Fruit fly (Drosophila melanogaster) whole organism, embryonic: ENCODE results near the gene RpS7.
A peak's percentile ranks its signal among the peaks of the same experiment; 100 is the strongest.

Source experiments
- Adf1 ChIP-seq: fragments of 200-800 bp; sonication (Bioruptor generic); IDR thresholded peaks from 2 replicates; pipeline ENCODE4 v1.3.6; 2022; ENCODE audit warnings: missing biosample characterization, missing genetic modification characterization
- Atf6 ChIP-seq: fragments of 200-800 bp; sonication (Bioruptor generic); IDR thresholded peaks from 2 replicates; pipeline ENCODE4 v1.3.6; 2022; ENCODE audit warnings: missing biosample characterization, missing genetic modification characterization
- CG11696 ChIP-seq: fragments of 200-800 bp; sonication (Bioruptor generic); IDR thresholded peaks from 2 replicates; pipeline ENCODE4 v1.3.6; 2022; ENCODE audit warnings: missing biosample characterization, missing genetic modification characterization
- CG12744 ChIP-seq: fragments of 200-800 bp; sonication (Bioruptor generic); optimal IDR thresholded peaks from 2 replicates; lab custom pipeline; 2016; ENCODE audit warnings: missing biosample characterization, missing genetic modification characterization
- CG12769 ChIP-seq: fragments of 200-800 bp; sonication (Bioruptor generic); optimal IDR thresholded peaks from 2 replicates; lab custom pipeline; 2019; ENCODE audit warnings: missing biosample characterization, mild to moderate bottlenecking, missing genetic modification characterization, moderate library complexity
- CG13894 ChIP-seq: fragments of 200-800 bp; sonication (Bioruptor generic); optimal IDR thresholded peaks from 3 replicates; lab custom pipeline; 2018; ENCODE audit warnings: missing biosample characterization, mild to moderate bottlenecking, missing genetic modification characterization, moderate library complexity
- CG15073 ChIP-seq: fragments of 200-800 bp; sonication (Bioruptor generic); optimal IDR thresholded peaks from 2 replicates; lab custom pipeline; 2016; ENCODE audit warnings: missing biosample characterization, missing genetic modification characterization
- CG1647 ChIP-seq: fragments of 200-800 bp; sonication (Bioruptor generic); optimal IDR thresholded peaks from 3 replicates; lab custom pipeline; 2016; ENCODE audit warnings: missing biosample characterization, missing genetic modification characterization
- CG2199 ChIP-seq: fragments of 200-800 bp; sonication (Bioruptor generic); IDR thresholded peaks from 3 replicates; pipeline ENCODE4 v1.3.6; 2022; ENCODE audit warnings: missing biosample characterization, missing genetic modification characterization
- CG31388 ChIP-seq: fragments of 200-800 bp; sonication (Bioruptor generic); optimal IDR thresholded peaks from 2 replicates; lab custom pipeline; 2016; ENCODE audit warnings: missing biosample characterization, missing genetic modification characterization
- CG32532 ChIP-seq: fragments of 200-800 bp; sonication (Bioruptor generic); IDR thresholded peaks from 2 replicates; pipeline ENCODE4 v1.3.6; 2022; ENCODE audit warnings: missing biosample characterization, missing genetic modification characterization
- CG34376 ChIP-seq: fragments of 200-800 bp; sonication (Bioruptor generic); optimal IDR thresholded peaks from 2 replicates; lab custom pipeline; 2018; ENCODE audit warnings: missing biosample characterization, mild to moderate bottlenecking, missing genetic modification characterization
- CG4360 ChIP-seq: fragments of 200-800 bp; sonication (Bioruptor generic); IDR thresholded peaks from 2 replicates; pipeline ENCODE4 v1.3.6; 2022; ENCODE audit warnings: missing biosample characterization, missing genetic modification characterization
- CG4730 ChIP-seq: fragments of 200-800 bp; sonication (Bioruptor generic); IDR thresholded peaks from 2 replicates; pipeline ENCODE4 v1.3.6; 2022; ENCODE audit warnings: missing biosample characterization, missing genetic modification characterization
- CG5180 ChIP-seq: fragments of 200-800 bp; sonication (Bioruptor generic); optimal IDR thresholded peaks from 3 replicates; lab custom pipeline; 2017; ENCODE audit warnings: missing biosample characterization, missing genetic modification characterization, mild to moderate bottlenecking, moderate library complexity, missing genetic modification reagents
- CG5245 ChIP-seq: fragments of 200-800 bp; sonication (Bioruptor generic); optimal IDR thresholded peaks from 3 replicates; lab custom pipeline; 2016; ENCODE audit warnings: missing biosample characterization, missing genetic modification characterization
- CG5953 ChIP-seq: fragments of 200-800 bp; sonication (Bioruptor generic); IDR thresholded peaks from 2 replicates; pipeline ENCODE4 v1.3.6; 2022; ENCODE audit warnings: missing biosample characterization, missing genetic modification characterization
- CG7357 ChIP-seq: fragments of 200-800 bp; sonication (Bioruptor generic); IDR thresholded peaks from 3 replicates; pipeline ENCODE4 v1.3.6; 2022; ENCODE audit warnings: missing biosample characterization, missing genetic modification characterization
- CG7963 ChIP-seq: fragments of 200-800 bp; sonication (Bioruptor generic); IDR thresholded peaks from 3 replicates; pipeline ENCODE4 v1.3.6; 2022; ENCODE audit warnings: missing biosample characterization, missing genetic modification characterization; ENCODE audit not compliant: partially characterized antibody
- CG8281 ChIP-seq: fragments of 200-800 bp; sonication (Bioruptor generic); optimal IDR thresholded peaks from 2 replicates; lab custom pipeline; 2018; ENCODE audit warnings: missing biosample characterization, mild to moderate bottlenecking, missing genetic modification characterization, moderate library complexity
- CG9876 ChIP-seq: fragments of 200-800 bp; sonication (Bioruptor generic); optimal IDR thresholded peaks from 2 replicates; lab custom pipeline; 2016; ENCODE audit warnings: missing biosample characterization, missing genetic modification characterization
- Dp ChIP-seq: fragments of 200-800 bp; sonication (Bioruptor generic); optimal IDR thresholded peaks from 2 replicates; lab custom pipeline; 2018; ENCODE audit warnings: missing biosample characterization, mild to moderate bottlenecking, missing genetic modification characterization, moderate library complexity
- GATAe ChIP-seq: fragments of 200-800 bp; sonication (Bioruptor generic); conservative IDR thresholded peaks from 2 replicates; pipeline ENCODE4 v1.3.6; 2022; ENCODE audit warnings: missing biosample characterization, missing genetic modification characterization
- HLH4C ChIP-seq: fragments of 200-800 bp; sonication (Bioruptor generic); IDR thresholded peaks from 3 replicates; pipeline ENCODE4 v1.3.6; 2022; ENCODE audit warnings: missing biosample characterization, missing genetic modification characterization; ENCODE audit not compliant: partially characterized antibody
- HmgZ ChIP-seq: fragments of 200-800 bp; sonication (Bioruptor generic); optimal IDR thresholded peaks from 2 replicates; lab custom pipeline; 2018; ENCODE audit warnings: missing biosample characterization, mild to moderate bottlenecking, missing genetic modification characterization
- Hr39 ChIP-seq: fragments of >200 bp; optimal IDR thresholded peaks from 2 replicates; lab custom pipeline; 2017
- Med ChIP-seq: fragments of 200-800 bp; sonication (Bioruptor generic); peaks from one replicate; lab custom pipeline; 2016; ENCODE audit warnings: missing biosample characterization, missing genetic modification characterization, mild to moderate bottlenecking, inconsistent platforms, moderate library complexity
- Meics ChIP-seq: fragments of 200-800 bp; sonication (Bioruptor generic); optimal IDR thresholded peaks from 2 replicates; lab custom pipeline; 2017; ENCODE audit warnings: missing biosample characterization, mild to moderate bottlenecking, missing genetic modification characterization
- Neu2 ChIP-seq: fragments of 200-800 bp; sonication (Bioruptor generic); optimal IDR thresholded peaks from 3 replicates; lab custom pipeline; 2016; ENCODE audit warnings: missing biosample characterization, missing genetic modification characterization, borderline replicate concordance
- Nf-YA ChIP-seq: fragments of 200-800 bp; sonication (Bioruptor generic); IDR thresholded peaks from 2 replicates; pipeline ENCODE4 v1.3.6; 2022; ENCODE audit warnings: missing biosample characterization, missing genetic modification characterization
- Pdp1 ChIP-seq, 2 experiments: fragments of 200-800 bp; sonication (Bioruptor generic); optimal IDR thresholded peaks; 3 replicates each; lab custom pipeline; 2016; ENCODE audit warnings: missing biosample characterization in 2 of 2, missing genetic modification characterization in 2 of 2, mild to moderate bottlenecking in 1 of 2, moderate library complexity in 1 of 2
- Trl ChIP-seq, 3 experiments: fragments of >200 bp in 2 of 3; fragments of 200-800 bp in 1 of 3; sonication (Bioruptor generic) in 1 of 3; optimal IDR thresholded peaks; 2 replicates in 1 of 3; 3 replicates in 2 of 3; lab custom pipeline; 2016 to 2017; ENCODE audit warnings: missing biosample characterization in 1 of 3, missing genetic modification characterization in 1 of 3
- Xrp1 ChIP-seq: fragments of 200-800 bp; sonication (Bioruptor generic); IDR thresholded peaks from 2 replicates; pipeline ENCODE4 v1.3.6; 2022; ENCODE audit warnings: missing biosample characterization, missing genetic modification characterization
- cg ChIP-seq: fragments of 200-800 bp; sonication (Bioruptor generic); optimal IDR thresholded peaks from 3 replicates; lab custom pipeline; 2019; ENCODE audit warnings: missing biosample characterization, mild to moderate bottlenecking, missing genetic modification characterization, moderate library complexity
- ci ChIP-seq: fragments of 200-800 bp; sonication (Bioruptor generic); IDR thresholded peaks from 3 replicates; pipeline ENCODE4 v1.3.6; 2022; ENCODE audit warnings: missing biosample characterization, missing genetic modification characterization
- croc ChIP-seq: fragments of 200-800 bp; sonication (Bioruptor generic); conservative IDR thresholded peaks from 3 replicates; pipeline ENCODE4 v1.3.6; 2022; ENCODE audit warnings: missing biosample characterization, missing genetic modification characterization
- crol ChIP-seq: fragments of 200-800 bp; sonication (Bioruptor generic); IDR thresholded peaks from 2 replicates; pipeline ENCODE4 v1.3.6; 2022; ENCODE audit warnings: missing biosample characterization, missing genetic modification characterization
- exex ChIP-seq: fragments of 200-800 bp; sonication (Bioruptor generic); optimal IDR thresholded peaks from 4 replicates; lab custom pipeline; 2018; ENCODE audit warnings: missing biosample characterization, mild to moderate bottlenecking, missing genetic modification characterization, moderate library complexity
- fu2 ChIP-seq: fragments of 200-800 bp; sonication (Bioruptor generic); optimal IDR thresholded peaks from 2 replicates; lab custom pipeline; 2016; ENCODE audit warnings: missing biosample characterization, missing genetic modification characterization
- grn ChIP-seq: fragments of 200-800 bp; sonication (Bioruptor generic); optimal IDR thresholded peaks from 3 replicates; lab custom pipeline; 2017; ENCODE audit warnings: missing biosample characterization, missing genetic modification characterization
- h ChIP-seq: fragments of >200 bp; optimal IDR thresholded peaks from 2 replicates; lab custom pipeline; 2017
- hth ChIP-seq: fragments of >200 bp; optimal IDR thresholded peaks from 2 replicates; lab custom pipeline; 2017; ENCODE audit warnings: inconsistent platforms
- pan ChIP-seq, 4 experiments: fragments of >200 bp in 3 of 4; fragments of 200-800 bp in 1 of 4; sonication (Bioruptor generic) in 1 of 4; optimal IDR thresholded peaks in 3 of 4; IDR thresholded peaks in 1 of 4; 2 replicates each; pipeline versions ENCODE4 v1.3.6 to Lab custom; 2017 to 2022; ENCODE audit warnings: missing biosample characterization in 2 of 4, missing genetic modification characterization in 2 of 4, mixed read lengths in 1 of 4
- pita ChIP-seq: fragments of 200-800 bp; sonication (Bioruptor generic); optimal IDR thresholded peaks from 2 replicates; lab custom pipeline; 2017; ENCODE audit warnings: missing biosample characterization, mild to moderate bottlenecking, missing genetic modification characterization
- rib ChIP-seq: fragments of 200-800 bp; sonication (Bioruptor generic); IDR thresholded peaks from 2 replicates; pipeline ENCODE4 v1.3.6; 2022; ENCODE audit warnings: missing biosample characterization, missing genetic modification characterization
- sc ChIP-seq, 3 experiments: fragments of >200 bp in 2 of 3; fragments of 200-800 bp in 1 of 3; sonication (Bioruptor generic) in 1 of 3; optimal IDR thresholded peaks; 2 replicates in 2 of 3; 3 replicates in 1 of 3; lab custom pipeline; 2017; ENCODE audit warnings: mild to moderate bottlenecking in 1 of 3, missing biosample characterization in 1 of 3, missing genetic modification characterization in 1 of 3, missing genetic modification reagents in 1 of 3
- schlank ChIP-seq: fragments of 200-800 bp; sonication (Bioruptor generic); optimal IDR thresholded peaks from 2 replicates; lab custom pipeline; 2018; ENCODE audit warnings: missing biosample characterization, mild to moderate bottlenecking, missing genetic modification characterization
- sd ChIP-seq: fragments of 200-800 bp; sonication (Bioruptor generic); optimal IDR thresholded peaks from 3 replicates; lab custom pipeline; 2018; ENCODE audit warnings: missing biosample characterization, mild to moderate bottlenecking, missing genetic modification characterization, moderate library complexity
- sug ChIP-seq: fragments of 200-800 bp; optimal IDR thresholded peaks from 2 replicates; lab custom pipeline; 2019; ENCODE audit warnings: missing biosample characterization, mild to moderate bottlenecking, missing genetic modification characterization, moderate library complexity

RpS7 gene

dm6 chr3R:30205946-30206345, 2.9 kb downstream of the RpS7 start (continued):
- no peak for TF ChIP-seq cg
- no peak for TF ChIP-seq CG7357 (GFP tag; lab: Robert Waterston, UW)
- no peak for TF ChIP-seq Hr39 (lab: Kevin White, UChicago)
- no peak for TF ChIP-seq CG15073 (GFP tag; lab: Kevin White, UChicago)
- TF ChIP-seq CG9876 (GFP tag; lab: Kevin White, UChicago): no peak
- TF ChIP-seq hth (lab: Kevin White, UChicago): no peak
- TF ChIP-seq rib (GFP tag; lab: Robert Waterston, UW): no peak
- no peak for TF ChIP-seq CG11696 (GFP tag; lab: Robert Waterston, UW)
- TF ChIP-seq pita (GFP tag; lab: Kevin White, UChicago): no peak
- no peak for TF ChIP-seq Adf1 (GFP tag; lab: Robert Waterston, UW)
- TF ChIP-seq Dp (GFP tag; lab: Kevin White, UChicago): peak; percentile 75
- no peak for TF ChIP-seq CG13894 (tag; lab: Kevin White, UChicago)
- no peak for TF ChIP-seq CG31388 (GFP tag; lab: Kevin White, UChicago)
- TF ChIP-seq CG5245 (GFP tag; lab: Kevin White, UChicago): no peak
- peak; percentile 18; the same call in 1 of the 3 replicates for TF ChIP-seq ci (GFP tag; lab: Robert Waterston, UW)
- peak; percentile 6 for TF ChIP-seq CG12769 (tag; lab: Kevin White, UChicago)
- TF ChIP-seq Neu2: no peak
- TF ChIP-seq Xrp1 (GFP tag; lab: Robert Waterston, UW): no peak
- TF ChIP-seq CG4730 (GFP tag; lab: Robert Waterston, UW): no peak
- no peak for TF ChIP-seq fu2
- TF ChIP-seq Nf-YA (GFP tag; lab: Robert Waterston, UW): no peak
- TF ChIP-seq Meics (GFP tag; lab: Kevin White, UChicago): no peak
- no peak for TF ChIP-seq CG1647 (GFP tag; lab: Kevin White, UChicago)
- no peak for TF ChIP-seq CG12744 (GFP tag; lab: Kevin White, UChicago)
- TF ChIP-seq h (lab: Kevin White, UChicago): no peak
- no peak for TF ChIP-seq CG8281 (tag; lab: Kevin White, UChicago)

dm6 chr3R:30204004-30204603, 4.7 kb downstream of the RpS7 start:
- TF ChIP-seq Trl (optimal IDR thresholded peaks at IDR 0.05; lab: Kevin White, UChicago) (peak in 1 of 2 experiments; percentile 51), Trl (GFP tag; optimal IDR thresholded peaks at IDR 0.05; lab: Kevin White, UChicago) (no peak), HmgZ (tag; lab: Kevin White, UChicago) (peak; percentile 16), CG7963 (GFP tag; lab: Robert Waterston, UW) (no peak), sd (tag; lab: Kevin White, UChicago) (peak; percentile 70), CG2199 (GFP tag; lab: Robert Waterston, UW) (peak; percentile 68; the same call in 1 of the 3 replicates), CG34376 (GFP tag; lab: Kevin White, UChicago) (peak; percentile 18), schlank (tag; lab: Kevin White, UChicago) (no peak), Meics (GFP tag; lab: Kevin White, UChicago) (no peak), Med (GFP tag; lab: Kevin White, UChicago) (peak; percentile 79), HLH4C (GFP tag; lab: Robert Waterston, UW) (0 out of 3 replicates have a peak, but pooled peaks have one; percentile 8), CG5953 (GFP tag; lab: Robert Waterston, UW) (0 out of 2 replicates have a peak, but pooled peaks have one; percentile 11), pan (optimal IDR thresholded peaks at IDR 0.05; lab: Kevin White, UChicago) (no peak), pan (GFP tag; optimal IDR thresholded peaks at IDR 0.05 in 1 of 2, IDR thresholded peaks at IDR 0.05 in 1 of 2) (peak in 1 of 2 experiments; percentile 19), GATAe (GFP tag; lab: Robert Waterston, UW) (peak; percentile 79), CG4360 (GFP tag; lab: Robert Waterston, UW) (0 out of 2 replicates have a peak, but pooled peaks have one; percentile 7), Pdp1 (GFP tag; optimal IDR thresholded peaks at IDR 0.05; lab: Kevin White, UChicago) (peak in 1 of 2 experiments; percentile 67), CG9876 (GFP tag; lab: Kevin White, UChicago) (no peak), sug (tag; lab: Kevin White, UChicago) (peak; percentile 65), CG32532 (GFP tag; lab: Robert Waterston, UW) (no peak), CG5180 (GFP tag; lab: Kevin White, UChicago) (peak; percentile 33), grn (GFP tag; lab: Kevin White, UChicago) (peak; percentile 94), Atf6 (GFP tag; lab: Robert Waterston, UW) (0 out of 2 replicates have a peak, but pooled peaks have one; percentile 10), exex (tag; lab: Kevin White, UChicago) (peak; percentile 35), croc (GFP tag; lab: Robert Waterston, UW) (no peak), crol (GFP tag; lab: Robert Waterston, UW) (peak; percentile 45; the same call in 1 of the 2 replicates), sc (optimal IDR thresholded peaks at IDR 0.05; lab: Kevin White, UChicago) (no peak), sc (GFP tag; optimal IDR thresholded peaks at IDR 0.05; lab: Kevin White, UChicago) (no peak)
